Worm (Caenorhabditis elegans): Measurements from ENCODE around the gene pqn-8.

The pqn-8 gene

DNA sequence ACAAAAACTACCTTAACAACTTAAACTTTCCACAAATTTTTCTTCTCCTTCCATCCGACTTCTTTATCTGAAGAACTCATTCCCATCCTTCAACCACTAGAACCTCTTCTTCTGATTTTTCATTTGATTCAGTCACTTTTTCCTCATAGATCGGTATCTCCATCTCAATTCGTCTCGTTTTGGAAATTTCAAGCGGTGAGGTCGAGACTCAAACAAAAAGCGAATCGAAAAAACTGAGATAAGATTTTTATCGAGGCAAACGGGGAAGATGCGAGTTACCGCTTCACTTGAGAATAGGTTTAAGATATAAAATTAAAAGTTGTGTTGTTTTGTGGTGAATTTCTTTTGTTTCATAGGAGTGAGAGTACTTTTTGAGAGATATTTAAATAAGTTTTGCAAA, 6.5 kb downstream of the pqn-8 start:
- no peak for TF ChIP-seq Y53G8AR.9 (GFP tag; conservative IDR thresholded peaks at IDR 0.05)
- no peak for TF ChIP-seq nhr-90 (tag; optimal IDR thresholded peaks at IDR 0.05)
- no peak for TF ChIP-seq ekl-4 (GFP tag; IDR thresholded peaks at IDR 0.05)
- TF ChIP-seq ets-4 (GFP tag; optimal IDR thresholded peaks at IDR 0.05), result no peak
- TF ChIP-seq F49E8.2 (tag; optimal IDR thresholded peaks at IDR 0.05; ENCODE audit: insufficient read depth), result no peak
- no peak for TF ChIP-seq hlh-12 (tag; optimal IDR thresholded peaks at IDR 0.05)
- no peak for TF ChIP-seq snpc-1.1 (tag; optimal IDR thresholded peaks at IDR 0.05; ENCODE audit: insufficient read depth)
- no peak for TF ChIP-seq tlf-1 (GFP tag; optimal IDR thresholded peaks at IDR 0.05)
- TF ChIP-seq unc-62 (GFP tag; optimal IDR thresholded peaks at IDR 0.05), result no peak
- TF ChIP-seq nfyb-1 (GFP tag; IDR thresholded peaks at IDR 0.05), result no peak
- TF ChIP-seq ceh-79 (tag; optimal IDR thresholded peaks at IDR 0.05), result no peak
- no peak for TF ChIP-seq F22D6.2 (tag; optimal IDR thresholded peaks at IDR 0.05)
- TF ChIP-seq dpl-1 (GFP tag; optimal IDR thresholded peaks at IDR 0.05), result no peak
- no peak for TF ChIP-seq nhr-80 (tag; optimal IDR thresholded peaks at IDR 0.05)

- TF ChIP-seq efl-1 (GFP tag; optimal IDR thresholded peaks at IDR 0.05) (no peak), bed-2 (GFP tag; IDR thresholded peaks at IDR 0.05) (no peak), ztf-28 (GFP tag; IDR thresholded peaks at IDR 0.05) (no peak), F10E7.11 (tag; optimal IDR thresholded peaks at IDR 0.05) (no peak), B0336.3 (GFP tag; IDR thresholded peaks at IDR 0.05) (no peak), lin-54 (GFP tag; optimal IDR thresholded peaks at IDR 0.05) (no peak), gei-17 (GFP tag; optimal IDR thresholded peaks at IDR 0.05) (no peak), hmg-1.2 (GFP tag; IDR thresholded peaks at IDR 0.05) (no peak), tbp1 (GFP tag; optimal IDR thresholded peaks at IDR 0.05) (no peak), somi-1 (GFP tag; optimal IDR thresholded peaks at IDR 0.05) (no peak), let-526 (GFP tag; IDR thresholded peaks at IDR 0.05) (no peak), C17E4.6 (GFP tag; IDR thresholded peaks at IDR 0.05) (no peak), nhr-80 (tag; optimal IDR thresholded peaks at IDR 0.05) (no peak), madf-10 (tag; optimal IDR thresholded peaks at IDR 0.05) (no peak), akir-1 (GFP tag; optimal IDR thresholded peaks at IDR 0.05) (no peak), ztf-18 (tag; optimal IDR thresholded peaks at IDR 0.05) (no peak)
Observed at ce11 chrIII:9988352-9988751, 9.4 kb downstream of the pqn-8 start, which contains the start of gene C05B5.1. C05B5.1 (minus strand) TSS chrIII:9988452.

ce11 chrIII:9986827-9987429, 10.9 kb downstream of the pqn-8 start, which contains the start of gene C05B5.12:
C05B5.12 (plus strand) TSS chrIII:9987379.
- TF ChIP-seq ztf-3 (GFP tag; optimal IDR thresholded peaks at IDR 0.05) (no peak), efl-1 (GFP tag; optimal IDR thresholded peaks at IDR 0.05) (no peak), nhr-120 (GFP tag; IDR thresholded peaks at IDR 0.05) (no peak), Y53G8AR.9 (GFP tag; conservative IDR thresholded peaks at IDR 0.05) (no peak), C06A6.2 (GFP tag; conservative IDR thresholded peaks at IDR 0.05) (no peak)

DNA sequence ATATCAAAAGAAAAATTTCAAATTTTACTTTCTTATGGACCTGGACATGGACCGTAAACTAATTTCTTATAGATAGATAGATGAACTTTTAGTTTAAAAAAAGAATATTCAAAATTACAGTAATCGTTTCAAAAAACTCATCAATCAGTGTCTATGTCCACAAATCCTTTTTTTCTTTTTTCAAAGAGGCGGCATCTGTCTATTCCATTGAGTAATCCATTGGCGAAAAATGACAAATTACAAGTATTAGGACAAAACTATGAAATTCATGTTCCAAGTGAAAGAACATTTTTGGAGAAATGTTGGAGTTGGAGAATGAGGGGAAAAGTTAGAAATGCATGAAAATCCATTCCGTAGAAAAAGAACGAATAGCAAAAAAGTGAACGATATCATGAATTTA, 12.2 kb downstream of the pqn-8 start:
- TF ChIP-seq dpff-1 (tag; optimal IDR thresholded peaks at IDR 0.05) (no peak), madf-3 (GFP tag; IDR thresholded peaks at IDR 0.05) (no peak), nfya-1 (tag; optimal IDR thresholded peaks at IDR 0.05; ENCODE audit: borderline replicate concordance, insufficient read depth) (no peak), ekl-4 (GFP tag; IDR thresholded peaks at IDR 0.05) (no peak), snpc-4 (GFP tag; optimal IDR thresholded peaks at IDR 0.05) (no peak), snpc-4 (tag; optimal IDR thresholded peaks at IDR 0.05) (no peak), F57C9.4 (tag; optimal IDR thresholded peaks at IDR 0.05) (no peak), ama-1 (optimal IDR thresholded peaks at IDR 0.05) (no peak), ama-1 (GFP tag; optimal IDR thresholded peaks at IDR 0.05) (no peak), egl-18 (GFP tag; IDR thresholded peaks at IDR 0.05) (no peak), Y53F4B.3 (GFP tag; IDR thresholded peaks at IDR 0.05) (no peak), zim-3 (tag; optimal IDR thresholded peaks at IDR 0.05) (no peak), aptf-2 (GFP tag; conservative IDR thresholded peaks at IDR 0.05) (no peak), C06A6.2 (GFP tag; conservative IDR thresholded peaks at IDR 0.05) (no peak), B0336.3 (GFP tag; IDR thresholded peaks at IDR 0.05) (no peak), snpc-1.3 (tag; optimal IDR thresholded peaks at IDR 0.05; ENCODE audit: insufficient read depth) (no peak), T07F8.4 (tag; optimal IDR thresholded peaks at IDR 0.05) (no peak)

All from whole organism, young adult.